Fruit fly (Drosophila melanogaster) whole organism, pupa: ENCODE data around the gene CG14507.

Source experiments
- CG10348 ChIP-seq: fragments of 200-800 bp; sonication (Bioruptor generic); IDR thresholded peaks from 2 replicates; pipeline ENCODE4 v1.3.6; 2022; ENCODE audit warnings: missing biosample characterization, missing genetic modification characterization
- CG12605 ChIP-seq: fragments of 200-800 bp; sonication (Bioruptor generic); IDR thresholded peaks from 2 replicates; pipeline ENCODE4 v1.3.6; 2022; ENCODE audit warnings: missing biosample characterization, missing genetic modification characterization
- CG13204 ChIP-seq: fragments of 200-800 bp; sonication (Bioruptor generic); optimal IDR thresholded peaks from 2 replicates; lab custom pipeline; 2018; ENCODE audit warnings: missing biosample characterization, mild to moderate bottlenecking, missing genetic modification characterization, moderate library complexity
- CG14655 ChIP-seq: fragments of 200-800 bp; sonication (Bioruptor generic); optimal IDR thresholded peaks from 3 replicates; lab custom pipeline; 2017; ENCODE audit warnings: mild to moderate bottlenecking, missing biosample characterization, missing genetic modification reagents, missing genetic modification characterization
- CG15710 ChIP-seq: fragments of 200-800 bp; sonication (Bioruptor generic); optimal IDR thresholded peaks from 2 replicates; lab custom pipeline; 2018; ENCODE audit warnings: missing biosample characterization, mild to moderate bottlenecking, missing genetic modification characterization, moderate library complexity
- CG17806 ChIP-seq: fragments of 200-800 bp; sonication (Bioruptor generic); optimal IDR thresholded peaks from 2 replicates; lab custom pipeline; 2018; ENCODE audit warnings: missing biosample characterization, mild to moderate bottlenecking, missing genetic modification characterization, moderate library complexity
- CG32121 ChIP-seq: fragments of 200-800 bp; sonication (Bioruptor generic); IDR thresholded peaks from 2 replicates; pipeline ENCODE4 v1.3.6; 2022; ENCODE audit warnings: missing biosample characterization, missing genetic modification characterization
- CG34367 ChIP-seq: fragments of 200-800 bp; sonication (Bioruptor generic); optimal IDR thresholded peaks from 2 replicates; lab custom pipeline; 2018; ENCODE audit warnings: missing biosample characterization, mild to moderate bottlenecking, missing genetic modification characterization
- CG4496 ChIP-seq: fragments of 200-800 bp; sonication (Bioruptor generic); IDR thresholded peaks from 3 replicates; pipeline ENCODE4 v1.3.6; 2022; ENCODE audit warnings: missing biosample characterization, missing genetic modification characterization
- CG8159 ChIP-seq: fragments of 200-800 bp; sonication (Bioruptor generic); optimal IDR thresholded peaks from 3 replicates; lab custom pipeline; 2018; ENCODE audit warnings: missing biosample characterization, mild to moderate bottlenecking, missing genetic modification characterization, moderate library complexity
- CG8301 ChIP-seq: fragments of 200-800 bp; sonication (Bioruptor generic); optimal IDR thresholded peaks from 2 replicates; lab custom pipeline; 2018; ENCODE audit warnings: missing biosample characterization, mild to moderate bottlenecking, missing genetic modification characterization
- CG9948 ChIP-seq: fragments of 200-800 bp; sonication (Bioruptor generic); optimal IDR thresholded peaks from 2 replicates; lab custom pipeline; 2018; ENCODE audit warnings: missing biosample characterization, mild to moderate bottlenecking, missing genetic modification characterization, moderate library complexity
- D1 ChIP-seq: fragments of 200-800 bp; sonication (Bioruptor generic); optimal IDR thresholded peaks from 2 replicates; lab custom pipeline; 2018; ENCODE audit warnings: missing biosample characterization, mild to moderate bottlenecking, missing genetic modification characterization, moderate library complexity
- EcR ChIP-seq: fragments of 200-800 bp; sonication (Bioruptor generic); optimal IDR thresholded peaks from 3 replicates; lab custom pipeline; 2019; ENCODE audit warnings: missing biosample characterization, missing genetic modification characterization, mild to moderate bottlenecking, moderate library complexity, missing genetic modification reagents
- Ets98B ChIP-seq: fragments of 200-800 bp; sonication (Bioruptor generic); IDR thresholded peaks from 2 replicates; pipeline ENCODE4 v1.3.6; 2022; ENCODE audit warnings: missing biosample characterization, missing genetic modification characterization
- Pif1A ChIP-seq: fragments of 200-800 bp; sonication (Bioruptor generic); optimal IDR thresholded peaks from 3 replicates; lab custom pipeline; 2016; ENCODE audit warnings: missing biosample characterization, missing genetic modification characterization
- Pif1B ChIP-seq: fragments of 200-800 bp; sonication (Bioruptor generic); optimal IDR thresholded peaks from 3 replicates; lab custom pipeline; 2016; ENCODE audit warnings: missing biosample characterization, missing genetic modification characterization
- Snoo ChIP-seq: fragments of 200-800 bp; sonication (Bioruptor generic); optimal IDR thresholded peaks from 3 replicates; lab custom pipeline; 2017; ENCODE audit warnings: missing biosample characterization, mild to moderate bottlenecking, missing genetic modification characterization, inconsistent platforms
- fd96Ca ChIP-seq: fragments of 200-800 bp; sonication (Bioruptor generic); IDR thresholded peaks from 3 replicates; pipeline ENCODE4 v1.3.6; 2022; ENCODE audit warnings: missing biosample characterization, missing genetic modification characterization
- gl ChIP-seq: fragments of 200-800 bp; sonication (Bioruptor generic); optimal IDR thresholded peaks from 2 replicates; lab custom pipeline; 2018; ENCODE audit warnings: missing biosample characterization, mild to moderate bottlenecking, missing genetic modification characterization
- rn ChIP-seq: fragments of 200-800 bp; sonication (Bioruptor generic); IDR thresholded peaks from 2 replicates; pipeline ENCODE4 v1.3.6; 2022; ENCODE audit warnings: missing biosample characterization, missing genetic modification characterization

The CG14507 gene

DNA sequence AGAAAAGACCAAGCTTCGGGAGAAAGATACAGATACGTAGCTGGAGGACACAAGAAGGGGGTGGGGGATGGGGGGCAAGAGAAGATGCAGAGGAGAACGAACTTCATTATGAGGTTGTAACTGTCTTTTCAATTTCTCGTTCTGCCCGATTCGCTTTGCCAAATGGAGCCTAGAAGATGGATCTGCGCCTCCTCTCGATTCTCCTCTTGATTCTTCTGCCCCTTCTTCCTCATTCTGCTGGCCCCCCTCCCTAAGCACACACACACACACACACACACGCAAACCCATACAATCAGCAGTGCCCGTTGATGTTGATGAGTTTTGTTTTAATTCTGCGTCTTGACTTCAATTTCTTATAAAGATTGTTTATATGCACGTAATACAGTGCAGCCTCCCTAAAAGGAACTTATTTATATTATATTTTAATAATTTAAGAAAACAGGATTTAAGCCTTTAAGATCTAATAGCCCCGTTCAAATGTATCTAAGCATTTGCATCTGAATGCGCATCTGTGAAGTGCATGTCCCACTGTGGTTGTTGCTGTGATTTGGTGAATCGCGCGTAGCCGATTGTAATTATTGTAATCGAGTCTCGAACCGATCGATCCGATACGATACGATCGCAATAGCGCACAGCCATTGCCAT lies 20.4 kb downstream of the CG14507 start:
- TF ChIP-seq Pif1A (GFP tag; lab: Kevin White, UChicago) (peak; percentile 84), CG9948 (peak; percentile 93), CG13204 (GFP tag; lab: Kevin White, UChicago) (peak; percentile 88), CG8159 (tag; lab: Kevin White, UChicago) (peak; percentile 93), fd96Ca (GFP tag; lab: Robert Waterston, UW) (peak; percentile 92), CG12605 (GFP tag; lab: Robert Waterston, UW) (peak; percentile 85), Ets98B (GFP tag; lab: Robert Waterston, UW) (peak; percentile 92), CG14655 (GFP tag; lab: Kevin White, UChicago) (peak; percentile 95), gl (tag; lab: Kevin White, UChicago) (peak; percentile 77), CG10348 (GFP tag; lab: Robert Waterston, UW) (peak; percentile 52; the same call in 1 of the 2 replicates), D1 (peak; percentile 54), rn (GFP tag; lab: Robert Waterston, UW) (peak; percentile 72), Pif1B (GFP tag; lab: Kevin White, UChicago) (peak; percentile 87), Snoo (tag; lab: Kevin White, UChicago) (peak; percentile 88), EcR (GFP tag; lab: Kevin White, UChicago) (peak; percentile 80), CG34367 (tag; lab: Kevin White, UChicago) (peak; percentile 89), CG15710 (tag; lab: Kevin White, UChicago) (peak; percentile 94), CG17806 (tag; lab: Kevin White, UChicago) (peak; percentile 94), CG8301 (tag; lab: Kevin White, UChicago) (peak; percentile 91), CG4496 (GFP tag; lab: Robert Waterston, UW) (peak; percentile 95), CG32121 (GFP tag; lab: Robert Waterston, UW) (peak; percentile 84)
- TF ChIP-seq, all 21 proteins: peak for 21

DNA sequence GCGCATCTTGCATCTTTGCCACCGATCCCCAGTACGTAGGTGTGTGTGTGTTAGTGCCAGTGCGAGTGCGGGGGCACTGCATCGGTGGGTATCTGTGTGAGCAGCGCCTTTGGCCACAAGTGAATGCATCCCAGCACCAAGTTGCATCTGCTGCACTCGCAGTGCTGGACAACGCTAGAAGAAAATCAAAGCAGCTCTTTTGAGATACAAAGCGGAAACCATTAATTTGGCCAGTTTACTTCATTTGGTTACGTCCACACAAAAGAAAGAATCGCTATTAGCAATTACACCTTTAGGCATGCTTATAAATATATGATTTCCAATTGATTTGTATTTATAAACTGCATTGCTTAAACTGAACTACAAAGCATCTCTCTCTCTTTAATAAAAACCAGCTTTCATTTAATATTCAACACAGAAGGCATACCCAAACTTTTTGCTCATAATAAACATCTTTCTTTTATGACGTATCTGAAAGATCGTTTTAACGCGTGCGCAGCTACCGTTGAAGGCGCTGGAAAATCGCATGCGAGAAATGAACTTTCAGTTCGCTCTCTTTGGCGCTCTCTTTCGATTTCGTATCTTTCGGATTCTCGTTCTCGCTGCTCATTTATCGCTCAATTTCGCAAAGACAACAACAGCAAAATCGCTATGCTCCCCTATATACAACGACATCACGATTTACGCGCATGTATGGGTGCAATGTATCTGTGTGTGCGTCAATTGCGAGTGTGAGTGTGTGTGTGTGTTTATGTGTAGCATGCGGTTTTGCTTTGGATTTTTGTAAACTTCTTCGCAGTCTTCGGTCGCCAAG lies 21.1 kb downstream of the CG14507 start:
- TF ChIP-seq CG10348 (GFP tag; lab: Robert Waterston, UW) (no peak), EcR (GFP tag; lab: Kevin White, UChicago) (no peak), CG14655 (GFP tag; lab: Kevin White, UChicago) (peak; percentile 33), Pif1A (GFP tag; lab: Kevin White, UChicago) (no peak), D1 (no peak), rn (GFP tag; lab: Robert Waterston, UW) (no peak), CG34367 (tag; lab: Kevin White, UChicago) (no peak), Ets98B (GFP tag; lab: Robert Waterston, UW) (no peak), CG8159 (tag; lab: Kevin White, UChicago) (peak; percentile 10), CG4496 (GFP tag; lab: Robert Waterston, UW) (no peak), CG13204 (GFP tag; lab: Kevin White, UChicago) (no peak), CG17806 (tag; lab: Kevin White, UChicago) (peak; percentile 19), CG9948 (peak; percentile 15), CG32121 (GFP tag; lab: Robert Waterston, UW) (no peak), CG15710 (tag; lab: Kevin White, UChicago) (no peak), Snoo (tag; lab: Kevin White, UChicago) (no peak), fd96Ca (GFP tag; lab: Robert Waterston, UW) (0 out of 3 replicates have a peak, but pooled peaks have one; percentile 6), Pif1B (GFP tag; lab: Kevin White, UChicago) (no peak), CG8301 (tag; lab: Kevin White, UChicago) (peak; percentile 3), gl (tag; lab: Kevin White, UChicago) (no peak), CG12605 (GFP tag; lab: Robert Waterston, UW) (no peak)

DNA sequence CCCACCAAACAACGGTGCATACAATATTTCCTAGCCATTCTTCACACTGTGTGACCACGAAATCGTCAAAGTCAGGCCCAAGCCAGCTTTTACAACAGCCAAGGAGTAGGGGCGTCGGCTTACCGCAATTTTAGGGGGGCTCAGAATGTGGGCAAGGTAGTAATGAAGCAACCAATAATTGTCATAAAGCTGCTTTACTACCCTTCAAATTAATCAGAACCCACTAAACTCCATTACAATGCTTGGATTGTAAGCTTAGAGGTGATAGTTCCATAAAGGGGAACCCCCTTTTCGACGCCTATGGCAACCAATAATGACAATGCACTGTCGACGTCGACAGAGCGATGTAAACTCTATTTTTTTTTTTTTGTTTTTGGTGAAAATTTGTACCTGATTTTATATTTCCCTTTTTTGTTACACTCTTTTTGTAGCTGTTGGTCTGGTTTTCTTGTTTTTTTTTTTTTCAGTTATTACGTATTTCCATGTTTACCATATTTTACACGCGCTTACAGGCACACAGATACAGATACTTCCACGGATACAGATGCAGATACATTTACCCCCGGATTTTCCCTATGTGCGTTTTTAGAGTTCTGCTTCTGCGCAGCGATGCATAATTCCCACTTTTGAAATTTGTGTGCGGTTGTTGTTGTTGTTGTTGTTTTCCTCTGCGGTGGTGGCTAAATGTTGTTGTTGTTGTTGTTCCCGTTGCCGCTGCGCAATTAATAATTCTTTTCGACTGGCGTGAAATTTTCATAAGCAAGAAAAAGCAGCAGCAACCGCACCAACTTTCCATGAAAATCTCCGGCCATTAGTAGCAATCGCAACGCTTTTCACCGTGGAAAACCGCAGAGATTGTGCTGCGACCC lies 22.7 kb downstream of the CG14507 start:
- peak; percentile 70; the same call in 2 of the 3 replicates for TF ChIP-seq fd96Ca (GFP tag; lab: Robert Waterston, UW)
- TF ChIP-seq Ets98B (GFP tag; lab: Robert Waterston, UW): peak; percentile 67
- no peak for TF ChIP-seq CG13204 (GFP tag; lab: Kevin White, UChicago)
- peak; percentile 37 for TF ChIP-seq CG34367 (tag; lab: Kevin White, UChicago)
- peak; percentile 43 for TF ChIP-seq CG17806 (tag; lab: Kevin White, UChicago)
- no peak for TF ChIP-seq Snoo (tag; lab: Kevin White, UChicago)
- peak; percentile 37 for TF ChIP-seq CG9948
- TF ChIP-seq Pif1A (GFP tag; lab: Kevin White, UChicago): peak; percentile 54
- TF ChIP-seq CG8301 (tag; lab: Kevin White, UChicago): peak; percentile 56
- no peak for TF ChIP-seq D1
- TF ChIP-seq CG15710 (tag; lab: Kevin White, UChicago): peak; percentile 41
- peak; percentile 55 for TF ChIP-seq Pif1B (GFP tag; lab: Kevin White, UChicago)
- TF ChIP-seq rn (GFP tag; lab: Robert Waterston, UW): 0 out of 2 replicates have a peak, but pooled peaks have one; percentile 30
- no peak for TF ChIP-seq gl (tag; lab: Kevin White, UChicago)
- peak; percentile 63; the same call in 2 of the 3 replicates for TF ChIP-seq CG4496 (GFP tag; lab: Robert Waterston, UW)
- TF ChIP-seq CG14655 (GFP tag; lab: Kevin White, UChicago): peak; percentile 67
- no peak for TF ChIP-seq EcR (GFP tag; lab: Kevin White, UChicago)
- TF ChIP-seq CG12605 (GFP tag; lab: Robert Waterston, UW): no peak
- peak; percentile 72; the same call in 1 of the 2 replicates for TF ChIP-seq CG32121 (GFP tag; lab: Robert Waterston, UW)
- TF ChIP-seq CG8159 (tag; lab: Kevin White, UChicago): peak; percentile 44
- TF ChIP-seq CG10348 (GFP tag; lab: Robert Waterston, UW): peak; percentile 51; the same call in 1 of the 2 replicates
